Fruit fly (Drosophila melanogaster) whole organism, pupa: ENCODE measurements around the gene CG13082.

Experiments
- CG10348 ChIP-seq: fragments of 200-800 bp; sonication (Bioruptor generic); IDR thresholded peaks from 2 replicates; pipeline ENCODE4 v1.3.6; 2022; ENCODE audit warnings: missing biosample characterization, missing genetic modification characterization
- CG17806 ChIP-seq: fragments of 200-800 bp; sonication (Bioruptor generic); optimal IDR thresholded peaks from 2 replicates; lab custom pipeline; 2018; ENCODE audit warnings: missing biosample characterization, mild to moderate bottlenecking, missing genetic modification characterization, moderate library complexity
- CG34367 ChIP-seq: fragments of 200-800 bp; sonication (Bioruptor generic); optimal IDR thresholded peaks from 2 replicates; lab custom pipeline; 2018; ENCODE audit warnings: missing biosample characterization, mild to moderate bottlenecking, missing genetic modification characterization
- CG4496 ChIP-seq: fragments of 200-800 bp; sonication (Bioruptor generic); IDR thresholded peaks from 3 replicates; pipeline ENCODE4 v1.3.6; 2022; ENCODE audit warnings: missing biosample characterization, missing genetic modification characterization
- CG8301 ChIP-seq: fragments of 200-800 bp; sonication (Bioruptor generic); optimal IDR thresholded peaks from 2 replicates; lab custom pipeline; 2018; ENCODE audit warnings: missing biosample characterization, mild to moderate bottlenecking, missing genetic modification characterization
- EcR ChIP-seq: fragments of 200-800 bp; sonication (Bioruptor generic); optimal IDR thresholded peaks from 3 replicates; lab custom pipeline; 2019; ENCODE audit warnings: missing biosample characterization, missing genetic modification characterization, mild to moderate bottlenecking, moderate library complexity, missing genetic modification reagents
- Ets98B ChIP-seq: fragments of 200-800 bp; sonication (Bioruptor generic); IDR thresholded peaks from 2 replicates; pipeline ENCODE4 v1.3.6; 2022; ENCODE audit warnings: missing biosample characterization, missing genetic modification characterization
- Pif1A ChIP-seq: fragments of 200-800 bp; sonication (Bioruptor generic); optimal IDR thresholded peaks from 3 replicates; lab custom pipeline; 2016; ENCODE audit warnings: missing biosample characterization, missing genetic modification characterization
- fd96Ca ChIP-seq: fragments of 200-800 bp; sonication (Bioruptor generic); IDR thresholded peaks from 3 replicates; pipeline ENCODE4 v1.3.6; 2022; ENCODE audit warnings: missing biosample characterization, missing genetic modification characterization

- no peak for TF ChIP-seq CG4496
- no peak for TF ChIP-seq EcR
- TF ChIP-seq Pif1A (GFP tag; lab: Kevin White, UChicago): no peak
- TF ChIP-seq fd96Ca (GFP tag; lab: Robert Waterston, UW): no peak
- no peak for TF ChIP-seq CG10348 (GFP tag; lab: Robert Waterston, UW)
- no peak for TF ChIP-seq CG34367
- no peak for TF ChIP-seq Ets98B (GFP tag; lab: Robert Waterston, UW)
- TF ChIP-seq CG17806: no peak
- no peak for TF ChIP-seq CG8301 (tag; lab: Kevin White, UChicago)
Measured at dm6 chr2L:19512184-19512583, 26.0 kb upstream of the CG13082 start.
